Fruit fly (Drosophila melanogaster) whole organism, embryonic: Measurements from ENCODE around the gene Tsp66A.
A peak's percentile ranks its signal among the peaks of the same experiment; 100 is the strongest.

ENCODE experiments used
- Bgb ChIP-seq: fragments of 200-800 bp; sonication (Bioruptor generic); IDR thresholded peaks from 2 replicates; pipeline ENCODE4 v1.3.6; 2022; ENCODE audit warnings: missing biosample characterization, missing genetic modification characterization; ENCODE audit not compliant: partially characterized antibody
- BtbVII ChIP-seq: fragments of 200-800 bp; sonication (Bioruptor generic); optimal IDR thresholded peaks from 3 replicates; lab custom pipeline; 2017; ENCODE audit warnings: missing biosample characterization, mild to moderate bottlenecking, missing genetic modification characterization
- CG10366 ChIP-seq: fragments of 200-800 bp; sonication (Bioruptor generic); IDR thresholded peaks from 2 replicates; pipeline ENCODE4 v1.3.6; 2022; ENCODE audit warnings: missing biosample characterization, missing genetic modification characterization
- CG10462 ChIP-seq: fragments of 200-800 bp; sonication (Bioruptor generic); optimal IDR thresholded peaks from 2 replicates; lab custom pipeline; 2016; ENCODE audit warnings: missing biosample characterization, missing genetic modification characterization
- CG11247 ChIP-seq: fragments of 200-800 bp; sonication (Bioruptor generic); IDR thresholded peaks from 2 replicates; pipeline ENCODE4 v1.3.6; 2022; ENCODE audit warnings: missing biosample characterization, missing genetic modification characterization
- CG11398 ChIP-seq: fragments of 200-800 bp; sonication (Bioruptor generic); optimal IDR thresholded peaks from 2 replicates; lab custom pipeline; 2016; ENCODE audit warnings: missing biosample characterization, missing genetic modification characterization
- CG11504 ChIP-seq: fragments of 200-800 bp; sonication (Bioruptor generic); optimal IDR thresholded peaks from 3 replicates; lab custom pipeline; 2019; ENCODE audit warnings: missing biosample characterization, mild to moderate bottlenecking, missing genetic modification characterization, moderate library complexity
- CG11695 ChIP-seq: fragments of 200-800 bp; sonication (Bioruptor generic); IDR thresholded peaks from 3 replicates; pipeline ENCODE4 v1.3.6; 2022; ENCODE audit warnings: missing biosample characterization, missing genetic modification characterization
- CG11723 ChIP-seq: fragments of 200-800 bp; sonication (Bioruptor generic); optimal IDR thresholded peaks from 2 replicates; lab custom pipeline; 2017; ENCODE audit warnings: missing biosample characterization, mild to moderate bottlenecking, missing genetic modification characterization
- CG13624 ChIP-seq: fragments of 200-800 bp; sonication (Bioruptor generic); optimal IDR thresholded peaks from 2 replicates; lab custom pipeline; 2016; ENCODE audit warnings: missing biosample characterization, missing genetic modification characterization
- CG14710 ChIP-seq: fragments of 200-800 bp; sonication (Bioruptor generic); optimal IDR thresholded peaks from 3 replicates; lab custom pipeline; 2019; ENCODE audit warnings: missing biosample characterization, mild to moderate bottlenecking, missing genetic modification characterization, moderate library complexity
- CG15073 ChIP-seq: fragments of 200-800 bp; sonication (Bioruptor generic); optimal IDR thresholded peaks from 2 replicates; lab custom pipeline; 2016; ENCODE audit warnings: missing biosample characterization, missing genetic modification characterization
- CG16779 ChIP-seq: fragments of 200-800 bp; sonication (Bioruptor generic); IDR thresholded peaks from 2 replicates; pipeline ENCODE4 v1.3.6; 2022; ENCODE audit warnings: missing biosample characterization, missing genetic modification characterization
- CG17186 ChIP-seq: fragments of 200-800 bp; sonication (Bioruptor generic); optimal IDR thresholded peaks from 3 replicates; lab custom pipeline; 2017; ENCODE audit warnings: missing biosample characterization, missing genetic modification reagents, missing genetic modification characterization
- CG17328 ChIP-seq: fragments of 200-800 bp; sonication (Bioruptor generic); IDR thresholded peaks from 2 replicates; pipeline ENCODE4 v1.3.6; 2022; ENCODE audit warnings: missing biosample characterization, missing genetic modification characterization
- CG17359 ChIP-seq: fragments of 200-800 bp; sonication (Bioruptor generic); optimal IDR thresholded peaks from 3 replicates; lab custom pipeline; 2018; ENCODE audit warnings: missing biosample characterization, mild to moderate bottlenecking, missing genetic modification characterization, moderate library complexity
- CG17612 ChIP-seq: fragments of 200-800 bp; sonication (Bioruptor generic); IDR thresholded peaks from 2 replicates; pipeline ENCODE4 v1.3.6; 2022; ENCODE audit warnings: missing biosample characterization, missing genetic modification characterization
- CG1792 ChIP-seq: fragments of 200-800 bp; sonication (Bioruptor generic); optimal IDR thresholded peaks from 2 replicates; lab custom pipeline; 2016; ENCODE audit warnings: missing biosample characterization, missing genetic modification characterization
- CG4404 ChIP-seq: fragments of 200-800 bp; sonication (Bioruptor generic); IDR thresholded peaks from 2 replicates; pipeline ENCODE4 v1.3.6; 2022; ENCODE audit warnings: missing biosample characterization, missing genetic modification characterization
- CG4854 ChIP-seq: fragments of 200-800 bp; sonication (Bioruptor generic); optimal IDR thresholded peaks from 2 replicates; lab custom pipeline; 2016; ENCODE audit warnings: missing biosample characterization, missing genetic modification characterization, inconsistent platforms
- CkIIα-i1 ChIP-seq: fragments of 200-800 bp; sonication (Bioruptor generic); IDR thresholded peaks from 2 replicates; pipeline ENCODE4 v1.3.6; 2022; ENCODE audit warnings: missing biosample characterization, missing genetic modification characterization
- CrebB ChIP-seq: fragments of 200-800 bp; sonication (Bioruptor generic); optimal IDR thresholded peaks from 3 replicates; lab custom pipeline; 2018; ENCODE audit warnings: missing biosample characterization, mild to moderate bottlenecking, missing genetic modification characterization
- Dref ChIP-seq: fragments of 200-800 bp; sonication (Bioruptor generic); IDR thresholded peaks from 2 replicates; pipeline ENCODE4 v1.3.6; 2022; ENCODE audit warnings: missing biosample characterization, missing genetic modification characterization
- Ets97D ChIP-seq: fragments of 200-800 bp; sonication (Bioruptor generic); optimal IDR thresholded peaks from 3 replicates; lab custom pipeline; 2016; ENCODE audit warnings: missing biosample characterization, missing genetic modification characterization
- Gug ChIP-seq: fragments of 200-800 bp; sonication (Bioruptor generic); IDR thresholded peaks from 4 replicates; pipeline ENCODE4 v1.3.6; 2022; ENCODE audit warnings: missing biosample characterization, missing genetic modification characterization
- H2.0 ChIP-seq: fragments of 200-800 bp; sonication (Bioruptor generic); IDR thresholded peaks from 2 replicates; pipeline ENCODE4 v1.3.6; 2022; ENCODE audit warnings: missing biosample characterization, missing genetic modification characterization
- HLH3B ChIP-seq: fragments of 200-800 bp; sonication (Bioruptor generic); IDR thresholded peaks from 2 replicates; pipeline ENCODE4 v1.3.6; 2022; ENCODE audit warnings: missing biosample characterization, missing genetic modification characterization
- Lhr ChIP-seq: fragments of 200-800 bp; sonication (Bioruptor generic); optimal IDR thresholded peaks from 3 replicates; lab custom pipeline; 2017; ENCODE audit warnings: mild to moderate bottlenecking, missing biosample characterization, missing genetic modification reagents, missing genetic modification characterization
- Lpt ChIP-seq: fragments of >200 bp; optimal IDR thresholded peaks from 2 replicates; lab custom pipeline; 2018; ENCODE audit warnings: missing biosample characterization, missing genetic modification characterization
- Med ChIP-seq: fragments of 200-800 bp; sonication (Bioruptor generic); peaks from one replicate; lab custom pipeline; 2016; ENCODE audit warnings: missing biosample characterization, missing genetic modification characterization, mild to moderate bottlenecking, inconsistent platforms, moderate library complexity
- NFAT ChIP-seq: fragments of 200-800 bp; sonication (Bioruptor generic); IDR thresholded peaks from 2 replicates; pipeline ENCODE4 v1.3.6; 2022; ENCODE audit warnings: missing biosample characterization, missing genetic modification characterization
- PHDP ChIP-seq: fragments of 200-800 bp; sonication (Bioruptor generic); optimal IDR thresholded peaks from 3 replicates; lab custom pipeline; 2018; ENCODE audit warnings: missing biosample characterization, mild to moderate bottlenecking, missing genetic modification characterization, moderate library complexity
- Rfx ChIP-seq: fragments of 200-800 bp; sonication (Bioruptor generic); IDR thresholded peaks from 2 replicates; pipeline ENCODE4 v1.3.6; 2022; ENCODE audit warnings: missing biosample characterization, missing genetic modification characterization
- Ssrp ChIP-seq: fragments of 200-800 bp; sonication (Bioruptor generic); optimal IDR thresholded peaks from 2 replicates; lab custom pipeline; 2018; ENCODE audit warnings: missing biosample characterization, mild to moderate bottlenecking, missing genetic modification characterization, moderate library complexity
- dan ChIP-seq: fragments of 200-800 bp; sonication (Bioruptor generic); IDR thresholded peaks from 2 replicates; pipeline ENCODE4 v1.3.6; 2022; ENCODE audit warnings: missing biosample characterization, missing genetic modification characterization
- en ChIP-seq: fragments of 200-800 bp; sonication (Bioruptor generic); optimal IDR thresholded peaks from 2 replicates; lab custom pipeline; 2016; ENCODE audit warnings: missing biosample characterization, missing genetic modification characterization
- eve ChIP-seq, 2 experiments: fragments of >200 bp; optimal IDR thresholded peaks; 2 replicates each; lab custom pipeline; 2017; ENCODE audit warnings: missing biosample characterization in 2 of 2, missing genetic modification characterization in 2 of 2
- fd3F ChIP-seq: fragments of 200-800 bp; sonication (Bioruptor generic); optimal IDR thresholded peaks from 2 replicates; lab custom pipeline; 2018; ENCODE audit warnings: missing biosample characterization, mild to moderate bottlenecking, missing genetic modification characterization, moderate library complexity
- gcm ChIP-seq: fragments of 200-800 bp; sonication (Bioruptor generic); optimal IDR thresholded peaks from 2 replicates; lab custom pipeline; 2019; ENCODE audit warnings: missing biosample characterization, mild to moderate bottlenecking, missing genetic modification characterization, moderate library complexity
- nerfin-1 ChIP-seq: fragments of 200-800 bp; sonication (Bioruptor generic); optimal IDR thresholded peaks from 3 replicates; lab custom pipeline; 2019; ENCODE audit warnings: missing biosample characterization, mild to moderate bottlenecking, missing genetic modification characterization, moderate library complexity
- otp ChIP-seq: fragments of 200-800 bp; sonication (Bioruptor generic); IDR thresholded peaks from 3 replicates; pipeline ENCODE4, ENCODE4 v1.3.6; 2022; ENCODE audit warnings: missing biosample characterization, missing genetic modification characterization
- pho ChIP-seq: fragments of 200-800 bp; sonication (Bioruptor generic); optimal IDR thresholded peaks from 2 replicates; lab custom pipeline; 2016; ENCODE audit warnings: missing biosample characterization, missing genetic modification characterization
- ro ChIP-seq: fragments of 200-800 bp; sonication (Bioruptor generic); IDR thresholded peaks from 2 replicates; pipeline ENCODE4 v1.3.6; 2022; ENCODE audit warnings: missing biosample characterization, missing genetic modification characterization
- salm ChIP-seq: fragments of 200-800 bp; sonication (Bioruptor generic); optimal IDR thresholded peaks from 2 replicates; lab custom pipeline; 2018; ENCODE audit warnings: missing biosample characterization, mild to moderate bottlenecking, missing genetic modification characterization
- vvl ChIP-seq: fragments of 200-800 bp; sonication (Bioruptor generic); IDR thresholded peaks from 2 replicates; pipeline ENCODE4 v1.3.6; 2022; ENCODE audit warnings: missing biosample characterization, missing genetic modification characterization

The Tsp66A gene

dm6 chr3L:7433325-7433827 lies 31.9 kb upstream of the Tsp66A start (continued):
- TF ChIP-seq fd3F (GFP tag; lab: Kevin White, UChicago) (no peak), CG4404 (GFP tag; lab: Robert Waterston, UW) (no peak), ro (GFP tag; lab: Robert Waterston, UW) (no peak), en (GFP tag; lab: Kevin White, UChicago) (no peak), CG11398 (no peak), eve (GFP tag; optimal IDR thresholded peaks at IDR 0.05; lab: Kevin White, UChicago) (no peak), Rfx (peak; percentile 56), CG17328 (GFP tag; lab: Robert Waterston, UW) (peak; percentile 20; the same call in 1 of the 2 replicates), nerfin-1 (tag; lab: Kevin White, UChicago) (no peak), CG4854 (GFP tag; lab: Kevin White, UChicago) (no peak), CG11723 (no peak), BtbVII (GFP tag; lab: Kevin White, UChicago) (no peak), CG14710 (tag; lab: Kevin White, UChicago) (peak; percentile 19), CrebB (tag; lab: Kevin White, UChicago) (no peak), CG10366 (GFP tag; lab: Robert Waterston, UW) (peak; percentile 24; the same call in 1 of the 2 replicates), CkIIα-i1 (GFP tag; lab: Robert Waterston, UW) (no peak), NFAT (GFP tag; lab: Robert Waterston, UW) (peak; percentile 13; the same call in 1 of the 2 replicates), dan (GFP tag; lab: Robert Waterston, UW) (no peak), Gug (GFP tag; lab: Robert Waterston, UW) (0 out of 4 replicates have a peak, but pooled peaks have one; percentile 6), pho (GFP tag; lab: Kevin White, UChicago) (no peak), Lpt (GFP tag; lab: Kevin White, UChicago) (no peak), Dref (GFP tag; lab: Robert Waterston, UW) (no peak), CG17612 (GFP tag; lab: Robert Waterston, UW) (no peak), CG11695 (GFP tag; lab: Robert Waterston, UW) (peak; percentile 28; the same call in 1 of the 3 replicates), CG10462 (GFP tag; lab: Kevin White, UChicago) (no peak), PHDP (tag; lab: Kevin White, UChicago) (peak; percentile 31), Med (GFP tag; lab: Kevin White, UChicago) (no peak), Ets97D (GFP tag; lab: Kevin White, UChicago) (no peak), CG13624 (GFP tag; lab: Kevin White, UChicago) (no peak), CG17186 (GFP tag; lab: Kevin White, UChicago) (no peak), CG16779 (no peak), CG17359 (tag; lab: Kevin White, UChicago) (peak; percentile 10), CG11504 (tag; lab: Kevin White, UChicago) (peak; percentile 40), CG11247 (GFP tag; lab: Robert Waterston, UW) (no peak; the same call in 1 of the 2 replicates), HLH3B (GFP tag; lab: Robert Waterston, UW) (peak; percentile 33; the same call in 1 of the 2 replicates), CG15073 (GFP tag; lab: Kevin White, UChicago) (no peak), CG1792 (GFP tag; lab: Kevin White, UChicago) (no peak), H2.0 (no peak), Ssrp (no peak), Lhr (GFP tag; lab: Kevin White, UChicago) (no peak), otp (GFP tag; lab: Robert Waterston, UW) (no peak), salm (tag; lab: Kevin White, UChicago) (no peak), Bgb (GFP tag; lab: Robert Waterston, UW) (no peak), gcm (GFP tag; lab: Kevin White, UChicago) (no peak), vvl (peak; percentile 37; the same call in 1 of the 2 replicates)
- TF ChIP-seq, all 482 proteins: peak for 104
